Worm (Caenorhabditis elegans) whole organism, L2 larva: ENCODE data around the gene F18E3.13.
A peak's percentile ranks its signal among the peaks of the same experiment; 100 is the strongest.

Source experiments
- ZK546.5 ChIP-seq: sonication (generic microtip); optimal IDR thresholded peaks from 2 replicates; lab custom pipeline; 2017; ENCODE audit warnings: missing biosample characterization, missing genetic modification characterization
- ama-1 ChIP-seq: fragments of 150-350 bp; optimal IDR thresholded peaks from 2 replicates; lab custom pipeline; 2018; ENCODE audit warnings: inconsistent platforms
- dmd-4 ChIP-seq: sonication (generic microtip); optimal IDR thresholded peaks from 2 replicates; lab custom pipeline; 2017; ENCODE audit warnings: missing biosample characterization, missing genetic modification characterization
- egl-27 ChIP-seq: sonication (generic microtip); optimal IDR thresholded peaks from 3 replicates; lab custom pipeline; 2017; ENCODE audit warnings: missing biosample characterization, missing genetic modification reagents, missing genetic modification characterization
- lin-13 ChIP-seq: fragments of 150-350 bp; optimal IDR thresholded peaks from 2 replicates; lab custom pipeline; 2014; ENCODE audit warnings: missing biosample characterization, missing genetic modification reagents, missing genetic modification characterization
- lin-39 ChIP-seq: fragments of 150-350 bp; optimal IDR thresholded peaks from 2 replicates; lab custom pipeline; 2014; ENCODE audit warnings: missing biosample characterization, missing genetic modification reagents, missing genetic modification characterization
- mdl-1 ChIP-seq, 2 experiments: fragments of 150-350 bp in 1 of 2; sonication (generic microtip) in 1 of 2; optimal IDR thresholded peaks; 2 replicates each; lab custom pipeline; 2017; ENCODE audit warnings: missing biosample characterization in 2 of 2, missing genetic modification characterization in 2 of 2
- nhr-11 ChIP-seq: fragments of 150-350 bp; optimal IDR thresholded peaks from 2 replicates; lab custom pipeline; 2014; ENCODE audit warnings: missing biosample characterization, missing genetic modification characterization
- nhr-77 ChIP-seq: fragments of 150-350 bp; optimal IDR thresholded peaks from 2 replicates; lab custom pipeline; 2014; ENCODE audit warnings: missing biosample characterization, missing genetic modification characterization
- skn-1 ChIP-seq: sonication (generic microtip); optimal IDR thresholded peaks from 2 replicates; lab custom pipeline; 2017; ENCODE audit warnings: missing biosample characterization, missing genetic modification characterization
- sma-9 ChIP-seq, 2 experiments: fragments of 150-350 bp in 1 of 2; sonication (generic microtip) in 1 of 2; optimal IDR thresholded peaks; 2 replicates each; lab custom pipeline; 2014 to 2016; ENCODE audit warnings: missing genetic modification characterization in 2 of 2, mild to moderate bottlenecking in 1 of 2, missing biosample characterization in 1 of 2, missing compliant biosample characterization in 1 of 2, missing genetic modification reagents in 1 of 2, moderate library complexity in 1 of 2
- snpc-4 ChIP-seq: fragments of 150-350 bp; optimal IDR thresholded peaks from 2 replicates; lab custom pipeline; 2014; ENCODE audit warnings: missing biosample characterization, missing genetic modification characterization
- unc-39 ChIP-seq: fragments of 150-350 bp; optimal IDR thresholded peaks from 2 replicates; lab custom pipeline; 2014; ENCODE audit warnings: missing biosample characterization, missing genetic modification characterization
- unc-55 ChIP-seq: fragments of 150-350 bp; sonication (generic microtip); optimal IDR thresholded peaks from 3 replicates; lab custom pipeline; 2014; ENCODE audit warnings: missing biosample characterization, missing genetic modification reagents, missing genetic modification characterization

ce11 chrV:7437538-7437937 is 21.6 kb downstream of the F18E3.13 start, which contains the start of gene F25E5.9:
- TF ChIP-seq ama-1 (lab: Kevin White, UChicago) (peak; percentile 51), unc-39 (tag; lab: Kevin White, UChicago) (no peak), unc-55 (GFP tag; lab: Kevin White, UChicago) (peak; percentile 70), nhr-11 (no peak), snpc-4 (tag; lab: Kevin White, UChicago) (no peak), nhr-77 (tag; lab: Kevin White, UChicago) (no peak), lin-13 (GFP tag; lab: Kevin White, UChicago) (no peak), egl-27 (tag; lab: Kevin White, UChicago) (no peak), sma-9 (GFP tag; optimal IDR thresholded peaks at IDR 0.05; lab: Kevin White, UChicago) (no peak), sma-9 (tag; optimal IDR thresholded peaks at IDR 0.05; lab: Kevin White, UChicago) (no peak), skn-1 (tag; lab: Kevin White, UChicago) (no peak), lin-39 (tag; lab: Kevin White, UChicago) (no peak), dmd-4 (tag; lab: Kevin White, UChicago) (no peak), mdl-1 (tag; optimal IDR thresholded peaks at IDR 0.05; lab: Kevin White, UChicago) (peak in 1 of 2 experiments; percentile 43), ZK546.5 (tag; lab: Kevin White, UChicago) (no peak)
